Worm (Caenorhabditis elegans) whole organism, mixed stage, embryonic: ENCODE measurements around the gene ttbk-8.2.

Source experiments
- M03D4.4 ChIP-seq: sonication (generic microtip); optimal IDR thresholded peaks from 2 replicates; lab custom pipeline; 2017; ENCODE audit warnings: mild to moderate bottlenecking, missing genetic modification characterization, missing compliant biosample characterization
- bed-3 ChIP-seq: fragments of 200-800 bp; sonication (Bioruptor generic); optimal IDR thresholded peaks from 3 replicates; lab custom pipeline; 2018; ENCODE audit warnings: mild to moderate bottlenecking, missing genetic modification characterization, moderate library complexity, missing compliant biosample characterization
- ceh-39 ChIP-seq: fragments of 150-350 bp; optimal IDR thresholded peaks from 2 replicates; lab custom pipeline; 2014; ENCODE audit warnings: missing biosample characterization, missing genetic modification characterization
- ceh-43 ChIP-seq: fragments of 200-800 bp; sonication (Bioruptor generic); optimal IDR thresholded peaks from 2 replicates; lab custom pipeline; 2018; ENCODE audit warnings: mild to moderate bottlenecking, missing genetic modification characterization, moderate library complexity, missing compliant biosample characterization
- ces-1 ChIP-seq: fragments of 150-350 bp; optimal IDR thresholded peaks from 2 replicates; lab custom pipeline; 2014; ENCODE audit warnings: missing biosample characterization, missing genetic modification reagents, missing genetic modification characterization
- cnd-1 ChIP-seq: fragments of 200-800 bp; sonication (Bioruptor generic); optimal IDR thresholded peaks from 2 replicates; lab custom pipeline; 2018; ENCODE audit warnings: mild to moderate bottlenecking, missing genetic modification characterization, missing compliant biosample characterization
- drap-1 ChIP-seq: fragments of 200-800 bp; sonication (Bioruptor generic); optimal IDR thresholded peaks from 3 replicates; lab custom pipeline; 2018; ENCODE audit warnings: mild to moderate bottlenecking, missing genetic modification characterization, missing compliant biosample characterization
- elt-1 ChIP-seq: sonication (generic microtip); optimal IDR thresholded peaks from 2 replicates; lab custom pipeline; 2017; ENCODE audit warnings: missing genetic modification characterization, mild to moderate bottlenecking, missing compliant biosample characterization, antibody characterized with exemption, moderate library complexity, borderline replicate concordance; ENCODE audit not compliant: insufficient read depth
- flh-1 ChIP-seq: fragments of 200-800 bp; sonication (Bioruptor generic); optimal IDR thresholded peaks from 2 replicates; lab custom pipeline; 2018; ENCODE audit warnings: mild to moderate bottlenecking, missing genetic modification characterization, moderate library complexity, missing compliant biosample characterization
- ham-2 ChIP-seq: fragments of 200-800 bp; sonication (Bioruptor generic); optimal IDR thresholded peaks from 2 replicates; lab custom pipeline; 2018; ENCODE audit warnings: mild to moderate bottlenecking, missing genetic modification characterization, missing compliant biosample characterization
- hlh-1 ChIP-seq: fragments of 150-350 bp; optimal IDR thresholded peaks from 2 replicates; lab custom pipeline; 2014; ENCODE audit warnings: missing biosample characterization, missing genetic modification reagents, missing genetic modification characterization
- lin-13 ChIP-seq: fragments of 150-350 bp; optimal IDR thresholded peaks from 2 replicates; lab custom pipeline; 2014; ENCODE audit warnings: missing biosample characterization, missing genetic modification characterization
- lin-32 ChIP-seq: fragments of 200-800 bp; sonication (Bioruptor generic); optimal IDR thresholded peaks from 2 replicates; lab custom pipeline; 2018; ENCODE audit warnings: mild to moderate bottlenecking, missing genetic modification characterization, missing compliant biosample characterization
- lsy-2 ChIP-seq: fragments of 150-350 bp; optimal IDR thresholded peaks from 2 replicates; lab custom pipeline; 2014; ENCODE audit warnings: missing biosample characterization, missing genetic modification characterization
- mab-5 ChIP-seq: fragments of 150-350 bp; optimal IDR thresholded peaks from 2 replicates; lab custom pipeline; 2014; ENCODE audit warnings: missing biosample characterization, missing genetic modification characterization
- mls-2 ChIP-seq: sonication (generic microtip); optimal IDR thresholded peaks from 2 replicates; lab custom pipeline; 2016; ENCODE audit warnings: mild to moderate bottlenecking, missing genetic modification characterization, moderate library complexity, missing compliant biosample characterization
- nhr-12 ChIP-seq: fragments of 150-350 bp; optimal IDR thresholded peaks from 2 replicates; lab custom pipeline; 2014; ENCODE audit warnings: missing biosample characterization, missing genetic modification characterization
- nhr-2 ChIP-seq: fragments of 150-350 bp; optimal IDR thresholded peaks from 2 replicates; lab custom pipeline; 2014; ENCODE audit warnings: missing biosample characterization, missing genetic modification characterization
- nhr-28 ChIP-seq: fragments of 150-350 bp; optimal IDR thresholded peaks from 2 replicates; lab custom pipeline; 2014; ENCODE audit warnings: missing biosample characterization, missing genetic modification characterization
- nhr-76 ChIP-seq: sonication (generic microtip); optimal IDR thresholded peaks from 2 replicates; lab custom pipeline; 2017; ENCODE audit warnings: missing biosample characterization, missing genetic modification characterization
- pha-4 ChIP-seq: fragments of 150-350 bp; optimal IDR thresholded peaks from 2 replicates; lab custom pipeline; 2018; ENCODE audit warnings: missing biosample characterization, missing genetic modification reagents, missing genetic modification characterization
- sem-2 ChIP-seq: fragments of 200-800 bp; sonication (Bioruptor generic); optimal IDR thresholded peaks from 2 replicates; lab custom pipeline; 2018; ENCODE audit warnings: mild to moderate bottlenecking, missing genetic modification characterization, missing compliant biosample characterization
- snpc-4 ChIP-seq: fragments of 150-350 bp; optimal IDR thresholded peaks from 2 replicates; lab custom pipeline; 2014; ENCODE audit warnings: missing biosample characterization, missing genetic modification characterization
- sptf-1 ChIP-seq: sonication (generic microtip); optimal IDR thresholded peaks from 2 replicates; lab custom pipeline; 2017; ENCODE audit warnings: mild to moderate bottlenecking, missing genetic modification characterization, moderate library complexity, missing compliant biosample characterization
- unc-120 ChIP-seq: sonication (generic microtip); optimal IDR thresholded peaks from 2 replicates; lab custom pipeline; 2017; ENCODE audit warnings: missing genetic modification characterization, missing compliant biosample characterization; ENCODE audit not compliant: poor library complexity, severe bottlenecking
- unc-39 ChIP-seq: fragments of 150-350 bp; optimal IDR thresholded peaks from 2 replicates; lab custom pipeline; 2014; ENCODE audit warnings: missing biosample characterization, missing genetic modification characterization
- unc-62 ChIP-seq: fragments of 150-350 bp; optimal IDR thresholded peaks from 2 replicates; lab custom pipeline; 2014; ENCODE audit warnings: missing biosample characterization, missing genetic modification reagents, missing genetic modification characterization
- zip-8 ChIP-seq: fragments of 150-350 bp; optimal IDR thresholded peaks from 2 replicates; lab custom pipeline; 2014; ENCODE audit warnings: missing biosample characterization, missing genetic modification characterization

ttbk-8.2 gene

DNA sequence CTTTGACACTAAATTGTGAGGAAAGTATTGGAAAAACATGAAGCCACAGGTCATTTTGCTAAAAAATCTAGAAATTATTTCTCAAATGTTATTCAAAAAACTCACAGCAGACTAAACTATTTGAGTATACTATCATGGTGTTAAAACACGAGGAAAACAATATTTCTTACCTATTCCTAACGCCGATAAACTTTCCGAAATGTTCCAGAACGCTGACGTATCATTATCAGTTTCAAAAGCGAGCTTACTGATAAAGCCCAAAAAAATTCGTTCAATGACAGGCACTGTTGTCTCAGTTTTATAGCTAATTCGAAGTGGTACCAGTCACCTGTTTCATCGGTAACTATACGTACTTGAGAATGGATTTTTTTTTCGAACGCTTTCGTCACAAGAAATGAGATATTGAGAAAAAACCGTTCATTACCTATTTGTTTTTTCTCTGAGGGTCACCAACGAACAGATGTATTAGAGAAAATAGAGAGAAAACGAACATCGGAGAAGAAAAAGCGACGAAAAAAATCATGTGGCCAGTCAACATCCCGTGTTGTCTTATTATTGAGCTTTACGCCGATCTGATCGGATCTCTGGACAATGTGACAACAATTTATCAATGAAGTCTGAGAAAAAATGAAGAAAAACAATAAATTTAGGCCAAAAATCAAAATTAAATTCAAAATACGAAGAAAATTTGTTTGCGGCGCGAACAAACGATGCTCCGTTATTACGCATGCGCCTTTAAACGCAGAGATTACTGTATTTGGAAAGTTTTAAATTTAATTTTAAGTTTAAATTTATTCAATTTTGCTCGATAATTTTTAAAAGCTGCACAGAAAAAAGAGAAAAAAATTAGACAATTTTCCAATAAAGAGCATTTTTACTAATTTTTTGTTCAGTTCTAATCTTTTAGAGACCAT is 34.6 kb downstream of the ttbk-8.2 start:
- TF ChIP-seq unc-62 (GFP tag; lab: Kevin White, UChicago) (no peak), lin-32 (GFP tag; lab: Kevin White, UChicago) (no peak), nhr-76 (tag; lab: Kevin White, UChicago) (no peak), ham-2 (GFP tag; lab: Kevin White, UChicago) (no peak)

DNA sequence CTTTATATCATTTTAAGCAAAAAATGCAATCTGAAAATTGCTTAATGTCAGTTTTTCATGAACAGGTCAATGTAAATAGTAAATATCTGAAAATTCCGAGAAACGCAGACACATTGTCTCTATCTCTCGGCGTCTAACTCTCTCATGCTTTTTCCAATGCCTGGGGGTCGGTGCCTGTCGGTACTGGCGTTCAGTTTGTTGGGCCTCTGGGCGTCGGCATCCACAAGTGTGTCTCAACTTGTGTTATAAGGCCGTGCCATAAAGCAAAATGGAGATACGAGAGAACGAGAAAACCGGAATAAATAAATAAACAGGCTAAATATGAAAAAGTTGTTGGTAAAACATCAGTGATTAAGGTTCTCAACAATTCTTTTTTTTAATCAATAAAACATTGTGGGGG is 35.5 kb downstream of the ttbk-8.2 start:
- peak; percentile 14 for TF ChIP-seq pha-4 (tag; lab: Kevin White, UChicago)
- TF ChIP-seq drap-1, result no peak

DNA sequence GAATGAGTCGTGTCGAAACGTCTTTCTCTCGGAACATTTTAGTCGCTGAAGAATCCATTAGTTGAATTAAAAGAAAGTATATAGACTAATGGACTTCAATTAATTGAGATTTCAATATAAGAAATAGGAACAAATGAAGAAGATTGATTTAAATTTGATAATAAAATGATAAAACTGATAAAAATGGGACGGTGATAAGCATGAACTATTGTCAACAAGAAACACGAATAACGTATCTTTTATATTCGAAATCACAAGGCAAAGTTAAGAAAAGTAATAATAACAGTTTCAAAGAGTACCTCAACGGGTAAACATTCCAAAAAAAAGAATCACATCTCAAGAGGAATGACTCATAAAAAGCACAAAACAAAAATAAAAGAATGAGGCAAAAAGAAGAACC is 37.7 kb downstream of the ttbk-8.2 start, which contains the start of gene T19E7.6:
Gene T19E7.6, minus strand, starts transcription at position 45 of the 400 bp plus-strand sequence.
- no peak for TF ChIP-seq unc-120
- TF ChIP-seq hlh-1 (tag; lab: Kevin White, UChicago), result no peak
- TF ChIP-seq ceh-43 (GFP tag; lab: Kevin White, UChicago), result no peak
- TF ChIP-seq unc-39 (tag; lab: Kevin White, UChicago), result no peak
- no peak for TF ChIP-seq ham-2 (GFP tag; lab: Kevin White, UChicago)
- TF ChIP-seq, all 35 proteins: peak for 0

DNA sequence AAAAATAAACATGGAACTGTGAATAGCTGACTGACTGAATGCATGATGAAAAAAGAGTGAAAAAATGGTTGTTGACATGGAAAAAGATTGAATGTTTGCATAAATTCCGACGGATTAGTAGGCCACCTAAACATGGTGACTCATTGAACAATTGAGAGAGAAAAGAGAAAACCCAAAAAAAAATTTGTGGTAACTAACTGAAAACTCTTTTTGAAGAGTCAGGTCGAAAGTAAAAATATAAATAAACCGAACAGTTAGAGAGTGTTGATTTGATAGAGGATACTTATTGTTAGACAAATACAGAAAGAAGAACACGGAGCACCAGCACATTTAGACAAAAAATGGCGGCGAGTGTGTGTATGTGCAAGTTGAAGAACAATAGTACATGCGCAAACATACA is 39.6 kb downstream of the ttbk-8.2 start:
- TF ChIP-seq cnd-1 (no peak), snpc-4 (tag; lab: Kevin White, UChicago) (no peak), nhr-12 (no peak), ham-2 (GFP tag; lab: Kevin White, UChicago) (no peak), ceh-39 (tag; lab: Kevin White, UChicago) (no peak), mls-2 (no peak), zip-8 (tag; lab: Kevin White, UChicago) (no peak), mab-5 (tag; lab: Kevin White, UChicago) (no peak), sptf-1 (tag; lab: Kevin White, UChicago) (no peak), unc-120 (no peak), nhr-2 (no peak), lin-32 (GFP tag; lab: Kevin White, UChicago) (no peak), M03D4.4 (tag; lab: Kevin White, UChicago) (no peak), ces-1 (no peak), elt-1 (tag; lab: Kevin White, UChicago) (no peak), pha-4 (tag; lab: Kevin White, UChicago) (no peak), drap-1 (no peak), sem-2 (GFP tag; lab: Kevin White, UChicago) (no peak), unc-39 (tag; lab: Kevin White, UChicago) (no peak)
- TF ChIP-seq, all 35 proteins: peak for 0

DNA sequence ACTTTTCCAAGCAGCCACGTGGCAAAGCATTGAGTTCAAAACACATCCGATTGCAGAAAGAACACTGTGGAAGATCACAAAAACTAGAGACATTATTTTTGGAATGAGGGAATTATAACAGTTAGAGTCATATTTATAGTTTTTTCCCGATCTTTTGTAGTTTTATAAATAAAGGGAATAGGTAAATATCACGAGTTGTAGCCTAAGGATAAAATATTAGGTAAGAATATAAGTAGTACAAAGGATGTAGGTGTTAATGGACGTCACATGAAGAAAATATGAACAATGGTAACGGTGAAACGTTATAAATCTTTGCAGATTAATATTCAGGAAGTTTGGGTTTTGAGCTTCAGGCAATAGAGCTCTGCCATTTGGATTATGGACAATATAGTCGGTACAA is 42.7 kb downstream of the ttbk-8.2 start, which contains the start of gene srd-5:
Gene srd-5, minus strand, starts transcription at position 101 of the 400 bp plus-strand sequence.
- TF ChIP-seq mab-5 (tag; lab: Kevin White, UChicago) (no peak), ces-1 (no peak), flh-1 (GFP tag; lab: Kevin White, UChicago) (no peak), unc-120 (no peak), bed-3 (GFP tag; lab: Kevin White, UChicago) (no peak), ham-2 (GFP tag; lab: Kevin White, UChicago) (no peak), nhr-28 (tag; lab: Kevin White, UChicago) (no peak), ceh-43 (GFP tag; lab: Kevin White, UChicago) (no peak), unc-62 (GFP tag; lab: Kevin White, UChicago) (no peak), M03D4.4 (tag; lab: Kevin White, UChicago) (no peak), lin-13 (tag; lab: Kevin White, UChicago) (no peak), lsy-2 (tag; lab: Kevin White, UChicago) (no peak), unc-39 (tag; lab: Kevin White, UChicago) (no peak)

DNA sequence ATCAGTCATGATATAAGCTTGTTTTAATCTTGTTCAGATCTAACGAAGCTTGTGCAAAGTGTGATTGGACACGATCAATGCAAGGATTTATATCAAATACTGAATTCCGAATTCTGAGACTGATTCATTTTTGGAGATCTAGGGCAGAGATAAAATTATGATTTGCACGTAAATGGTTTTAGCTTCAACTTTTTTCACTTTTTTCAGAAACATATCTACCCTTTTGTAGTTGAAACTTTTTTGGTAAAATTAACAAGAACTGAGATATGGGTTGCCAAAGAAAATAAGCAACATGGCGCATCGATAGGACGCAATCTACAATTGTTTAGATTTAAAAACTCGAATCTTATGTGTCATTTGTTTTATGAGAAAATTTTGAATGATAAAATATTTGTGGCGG is 46.3 kb downstream of the ttbk-8.2 start, which contains the start of gene C55C3.4:
Gene C55C3.4, minus strand, starts transcription at position 101 of the 400 bp plus-strand sequence.
- TF ChIP-seq mls-2 (no peak), ces-1 (no peak), sptf-1 (tag; lab: Kevin White, UChicago) (no peak), ceh-43 (GFP tag; lab: Kevin White, UChicago) (no peak)
